Fruit fly (Drosophila melanogaster) whole organism, adult: Measurements from ENCODE around the gene bmm.

Experiments used
- CG14711 ChIP-seq: fragments of 200-800 bp; sonication (Bioruptor generic); optimal IDR thresholded peaks from 2 replicates; lab custom pipeline; 2018; ENCODE audit warnings: missing biosample characterization, mild to moderate bottlenecking, missing genetic modification characterization, moderate library complexity
- CG1620 ChIP-seq: fragments of 200-800 bp; sonication (Bioruptor generic); optimal IDR thresholded peaks from 2 replicates; lab custom pipeline; 2016; ENCODE audit warnings: missing biosample characterization, missing genetic modification characterization
- CG7045 ChIP-seq: fragments of 200-800 bp; sonication (Bioruptor generic); optimal IDR thresholded peaks from 2 replicates; lab custom pipeline; 2017; ENCODE audit warnings: missing biosample characterization, mild to moderate bottlenecking, missing genetic modification characterization
- Clk ChIP-seq: fragments of 200-800 bp; sonication (Bioruptor generic); optimal IDR thresholded peaks from 2 replicates; lab custom pipeline; 2017; ENCODE audit warnings: missing biosample characterization, missing genetic modification characterization
- pad ChIP-seq: fragments of 200-800 bp; sonication (Bioruptor generic); optimal IDR thresholded peaks from 3 replicates; lab custom pipeline; 2017; ENCODE audit warnings: missing biosample characterization, missing genetic modification characterization, mild to moderate bottlenecking, moderate library complexity, missing genetic modification reagents
- tj ChIP-seq: fragments of 200-800 bp; sonication (Bioruptor generic); optimal IDR thresholded peaks from 3 replicates; lab custom pipeline; 2017; ENCODE audit warnings: missing biosample characterization, mild to moderate bottlenecking, missing genetic modification characterization, moderate library complexity

DNA sequence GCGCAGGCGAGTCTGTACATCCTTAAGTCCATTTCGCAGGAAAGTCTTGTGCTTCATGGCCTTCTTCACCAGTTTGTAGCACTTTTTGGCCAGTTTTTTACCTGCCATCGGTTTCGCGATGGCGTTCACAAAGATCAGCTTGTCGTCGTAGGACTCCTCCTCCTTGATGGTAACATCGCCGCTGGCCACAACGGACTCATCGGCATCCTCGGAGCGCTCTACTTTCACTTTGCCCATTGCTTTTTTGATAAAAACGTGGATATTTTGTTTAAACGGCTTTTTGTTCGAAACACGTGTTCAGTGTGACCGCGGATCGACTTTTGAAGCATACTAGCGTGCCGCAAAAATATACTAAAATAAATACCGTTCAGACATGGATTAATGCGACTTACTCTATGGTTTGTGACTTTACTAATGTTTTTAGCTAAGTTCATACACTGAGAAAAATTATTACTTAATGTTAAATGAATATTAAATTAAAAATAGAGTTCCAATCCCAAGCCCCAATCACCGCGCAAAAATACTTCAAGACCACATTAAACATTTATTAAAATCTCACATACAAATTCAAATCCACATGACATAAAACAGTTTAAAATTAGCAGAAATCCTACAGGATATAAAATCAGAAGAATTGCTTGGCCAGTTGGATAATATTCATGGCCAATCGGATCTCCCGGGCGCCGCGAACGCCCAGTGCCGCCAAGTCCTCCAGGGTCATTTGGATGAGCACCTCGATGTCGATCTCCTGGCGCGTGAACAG is 15.8 kb upstream of the bmm start, which contains the start of gene NHP2:
- TF ChIP-seq Clk = no peak
- TF ChIP-seq CG7045 (GFP tag; lab: Kevin White, UChicago) = peak; percentile 67
- TF ChIP-seq CG1620 (GFP tag; lab: Kevin White, UChicago) = peak; percentile 43
- TF ChIP-seq CG14711 (tag; lab: Kevin White, UChicago) = peak; percentile 69
- peak; percentile 42 for TF ChIP-seq tj (GFP tag; lab: Kevin White, UChicago)
- peak; percentile 4 for TF ChIP-seq pad
